Fruit fly (Drosophila melanogaster) whole organism, embryonic: ENCODE results near the gene CG42784.

ENCODE experiments used
- Aef1 ChIP-seq: fragments of 200-800 bp; sonication (Bioruptor generic); IDR thresholded peaks from 3 replicates; pipeline ENCODE4 v1.3.6; 2022; ENCODE audit warnings: missing biosample characterization, missing genetic modification characterization
- Bdp1 ChIP-seq: fragments of 200-800 bp; sonication (Bioruptor generic); optimal IDR thresholded peaks from 3 replicates; lab custom pipeline; 2016; ENCODE audit warnings: missing biosample characterization, missing genetic modification characterization
- CG10209 ChIP-seq: fragments of 200-800 bp; sonication (Bioruptor generic); optimal IDR thresholded peaks from 3 replicates; lab custom pipeline; 2017; ENCODE audit warnings: missing biosample characterization, mild to moderate bottlenecking, missing genetic modification characterization, missing genetic modification reagents
- CG11085 ChIP-seq: fragments of 200-800 bp; sonication (Bioruptor generic); IDR thresholded peaks from 2 replicates; pipeline ENCODE4 v1.3.6; 2022; ENCODE audit warnings: missing biosample characterization, missing genetic modification characterization
- CG11247 ChIP-seq: fragments of 200-800 bp; sonication (Bioruptor generic); IDR thresholded peaks from 2 replicates; pipeline ENCODE4 v1.3.6; 2022; ENCODE audit warnings: missing biosample characterization, missing genetic modification characterization
- CG11504 ChIP-seq: fragments of 200-800 bp; sonication (Bioruptor generic); optimal IDR thresholded peaks from 3 replicates; lab custom pipeline; 2019; ENCODE audit warnings: missing biosample characterization, mild to moderate bottlenecking, missing genetic modification characterization, moderate library complexity
- CG12071 ChIP-seq: fragments of 200-800 bp; sonication (Bioruptor generic); optimal IDR thresholded peaks from 3 replicates; lab custom pipeline; 2018; ENCODE audit warnings: missing biosample characterization, mild to moderate bottlenecking, missing genetic modification characterization
- CG14710 ChIP-seq: fragments of 200-800 bp; sonication (Bioruptor generic); optimal IDR thresholded peaks from 3 replicates; lab custom pipeline; 2019; ENCODE audit warnings: missing biosample characterization, mild to moderate bottlenecking, missing genetic modification characterization, moderate library complexity
- CG17359 ChIP-seq: fragments of 200-800 bp; sonication (Bioruptor generic); optimal IDR thresholded peaks from 3 replicates; lab custom pipeline; 2018; ENCODE audit warnings: missing biosample characterization, mild to moderate bottlenecking, missing genetic modification characterization, moderate library complexity
- CG17912 ChIP-seq: fragments of 200-800 bp; sonication (Bioruptor generic); optimal IDR thresholded peaks from 2 replicates; lab custom pipeline; 2018; ENCODE audit warnings: missing biosample characterization, mild to moderate bottlenecking, missing genetic modification characterization
- CG18011 ChIP-seq: fragments of 200-800 bp; sonication (Bioruptor generic); optimal IDR thresholded peaks from 2 replicates; lab custom pipeline; 2017; ENCODE audit warnings: missing biosample characterization, missing genetic modification characterization, mild to moderate bottlenecking, moderate library complexity, missing genotype
- CG1832 ChIP-seq: fragments of 200-800 bp; sonication (Bioruptor generic); optimal IDR thresholded peaks from 2 replicates; lab custom pipeline; 2017; ENCODE audit warnings: missing biosample characterization, mild to moderate bottlenecking, missing genetic modification characterization, inconsistent platforms
- CG31365 ChIP-seq: fragments of 200-800 bp; sonication (Bioruptor generic); optimal IDR thresholded peaks from 2 replicates; lab custom pipeline; 2018; ENCODE audit warnings: missing biosample characterization, mild to moderate bottlenecking, missing genetic modification characterization
- CG31388 ChIP-seq: fragments of 200-800 bp; sonication (Bioruptor generic); optimal IDR thresholded peaks from 2 replicates; lab custom pipeline; 2016; ENCODE audit warnings: missing biosample characterization, missing genetic modification characterization
- CG3407 ChIP-seq: fragments of 200-800 bp; sonication (Bioruptor generic); optimal IDR thresholded peaks from 2 replicates; lab custom pipeline; 2018; ENCODE audit warnings: missing biosample characterization, mild to moderate bottlenecking, missing genetic modification characterization
- CG5245 ChIP-seq: fragments of 200-800 bp; sonication (Bioruptor generic); optimal IDR thresholded peaks from 3 replicates; lab custom pipeline; 2016; ENCODE audit warnings: missing biosample characterization, missing genetic modification characterization
- CG6813 ChIP-seq: fragments of 200-800 bp; sonication (Bioruptor generic); optimal IDR thresholded peaks from 2 replicates; lab custom pipeline; 2017; ENCODE audit warnings: missing biosample characterization, missing genetic modification characterization, mild to moderate bottlenecking, moderate library complexity, missing genetic modification reagents
- CG7987 ChIP-seq: fragments of 200-800 bp; sonication (Bioruptor generic); optimal IDR thresholded peaks from 2 replicates; lab custom pipeline; 2018; ENCODE audit warnings: missing biosample characterization, mild to moderate bottlenecking, missing genetic modification characterization, moderate library complexity
- CG9609 ChIP-seq: fragments of 200-800 bp; sonication (Bioruptor generic); optimal IDR thresholded peaks from 3 replicates; lab custom pipeline; 2016; ENCODE audit warnings: missing biosample characterization, missing genetic modification characterization
- CG9727 ChIP-seq: fragments of 200-800 bp; sonication (Bioruptor generic); optimal IDR thresholded peaks from 3 replicates; lab custom pipeline; 2017; ENCODE audit warnings: missing biosample characterization, mild to moderate bottlenecking, missing genetic modification characterization
- CHES-1-like ChIP-seq: fragments of 200-800 bp; sonication (Bioruptor generic); optimal IDR thresholded peaks from 2 replicates; lab custom pipeline; 2016; ENCODE audit warnings: missing biosample characterization, missing genetic modification characterization
- CoRest ChIP-seq: fragments of 200-800 bp; sonication (Bioruptor generic); optimal IDR thresholded peaks from 3 replicates; lab custom pipeline; 2018; ENCODE audit warnings: missing biosample characterization, mild to moderate bottlenecking, missing genetic modification characterization, moderate library complexity
- Ets65A ChIP-seq: fragments of 200-800 bp; sonication (Bioruptor generic); peaks from one replicate; lab custom pipeline; 2016; ENCODE audit warnings: missing biosample characterization, missing genetic modification characterization
- Fer3 ChIP-seq: fragments of 200-800 bp; sonication (Bioruptor generic); optimal IDR thresholded peaks from 2 replicates; lab custom pipeline; 2018; ENCODE audit warnings: missing biosample characterization, mild to moderate bottlenecking, missing genetic modification characterization, moderate library complexity
- Hmx ChIP-seq: fragments of 200-800 bp; sonication (Bioruptor generic); optimal IDR thresholded peaks from 2 replicates; lab custom pipeline; 2016; ENCODE audit warnings: missing biosample characterization, missing genetic modification characterization
- Hr51 ChIP-seq, 2 experiments: fragments of 200-800 bp; sonication (Bioruptor generic); optimal IDR thresholded peaks; 2 replicates in 1 of 2; 3 replicates in 1 of 2; lab custom pipeline; 2016 to 2018; ENCODE audit warnings: missing biosample characterization in 2 of 2, missing genetic modification characterization in 2 of 2, mild to moderate bottlenecking in 1 of 2, moderate library complexity in 1 of 2
- Kr ChIP-seq: fragments of 200-800 bp; sonication (Bioruptor generic); optimal IDR thresholded peaks from 2 replicates; lab custom pipeline; 2017; ENCODE audit warnings: missing biosample characterization, mild to moderate bottlenecking, missing genetic modification characterization
- MBD-R2 ChIP-seq: fragments of 200-800 bp; sonication (Bioruptor generic); IDR thresholded peaks from 2 replicates; pipeline ENCODE4 v1.3.6; 2022; ENCODE audit warnings: missing biosample characterization, missing genetic modification characterization
- Nf-YB ChIP-seq: fragments of 200-800 bp; sonication (Bioruptor generic); optimal IDR thresholded peaks from 3 replicates; lab custom pipeline; 2019; ENCODE audit warnings: missing biosample characterization, mild to moderate bottlenecking, missing genetic modification characterization, moderate library complexity
- NfI ChIP-seq: fragments of 200-800 bp; sonication (Bioruptor generic); optimal IDR thresholded peaks from 3 replicates; lab custom pipeline; 2018; ENCODE audit warnings: missing biosample characterization, mild to moderate bottlenecking, missing genetic modification characterization, moderate library complexity
- Optix ChIP-seq: fragments of 200-800 bp; sonication (Bioruptor generic); IDR thresholded peaks from 3 replicates; pipeline ENCODE4 v1.3.6; 2022; ENCODE audit warnings: missing biosample characterization, missing genetic modification characterization
- Poxn ChIP-seq: fragments of 200-800 bp; sonication (Bioruptor generic); IDR thresholded peaks from 2 replicates; pipeline ENCODE4 v1.3.6; 2022; ENCODE audit warnings: missing biosample characterization, missing genetic modification characterization
- Six4 ChIP-seq: fragments of 200-800 bp; sonication (Bioruptor generic); optimal IDR thresholded peaks from 2 replicates; lab custom pipeline; 2016; ENCODE audit warnings: missing biosample characterization, missing genetic modification characterization
- ash1 ChIP-seq: fragments of 200-800 bp; sonication (Bioruptor generic); optimal IDR thresholded peaks from 2 replicates; lab custom pipeline; 2018; ENCODE audit warnings: missing biosample characterization, mild to moderate bottlenecking, missing genetic modification characterization
- bbx ChIP-seq: fragments of 200-800 bp; sonication (Bioruptor generic); IDR thresholded peaks from 2 replicates; pipeline ENCODE4 v1.3.6; 2022; ENCODE audit warnings: missing biosample characterization, missing genetic modification characterization; ENCODE audit not compliant: partially characterized antibody
- cato ChIP-seq: fragments of 200-800 bp; sonication (Bioruptor generic); optimal IDR thresholded peaks from 2 replicates; lab custom pipeline; 2016; ENCODE audit warnings: missing biosample characterization, missing genetic modification characterization, borderline replicate concordance
- chn ChIP-seq: fragments of 200-800 bp; sonication (Bioruptor generic); optimal IDR thresholded peaks from 2 replicates; lab custom pipeline; 2016; ENCODE audit warnings: missing biosample characterization, missing genetic modification characterization
- esg ChIP-seq: fragments of 200-800 bp; sonication (Bioruptor generic); conservative IDR thresholded peaks from 2 replicates; pipeline ENCODE4 v1.3.6; 2022; ENCODE audit warnings: missing biosample characterization, missing genetic modification characterization
- fd3F ChIP-seq: fragments of 200-800 bp; sonication (Bioruptor generic); optimal IDR thresholded peaks from 2 replicates; lab custom pipeline; 2018; ENCODE audit warnings: missing biosample characterization, mild to moderate bottlenecking, missing genetic modification characterization, moderate library complexity
- fd96Cb ChIP-seq: fragments of 200-800 bp; sonication (Bioruptor generic); optimal IDR thresholded peaks from 2 replicates; lab custom pipeline; 2018; ENCODE audit warnings: missing biosample characterization, mild to moderate bottlenecking, missing genetic modification characterization, moderate library complexity
- gcm2 ChIP-seq: fragments of 200-800 bp; sonication (Bioruptor generic); optimal IDR thresholded peaks from 2 replicates; lab custom pipeline; 2016; ENCODE audit warnings: missing biosample characterization, missing genetic modification characterization
- h ChIP-seq: fragments of >200 bp; optimal IDR thresholded peaks from 2 replicates; lab custom pipeline; 2017
- pros ChIP-seq: fragments of 200-800 bp; sonication (Bioruptor generic); optimal IDR thresholded peaks from 3 replicates; lab custom pipeline; 2019; ENCODE audit warnings: missing biosample characterization, mild to moderate bottlenecking, missing genetic modification characterization, moderate library complexity
- schlank ChIP-seq: fragments of 200-800 bp; sonication (Bioruptor generic); optimal IDR thresholded peaks from 2 replicates; lab custom pipeline; 2018; ENCODE audit warnings: missing biosample characterization, mild to moderate bottlenecking, missing genetic modification characterization
- scrt ChIP-seq: fragments of 200-800 bp; sonication (Bioruptor generic); optimal IDR thresholded peaks from 2 replicates; lab custom pipeline; 2018; ENCODE audit warnings: missing biosample characterization, mild to moderate bottlenecking, missing genetic modification characterization, moderate library complexity
- sr ChIP-seq: fragments of 200-800 bp; sonication (Bioruptor generic); IDR thresholded peaks from 3 replicates; pipeline ENCODE4 v1.3.6; 2022; ENCODE audit warnings: missing biosample characterization, missing genetic modification characterization
- tgo ChIP-seq: fragments of 200-800 bp; sonication (Bioruptor generic); IDR thresholded peaks from 3 replicates; pipeline ENCODE4 v1.3.6; 2022; ENCODE audit warnings: missing biosample characterization, missing genetic modification characterization
- tio ChIP-seq: fragments of 200-800 bp; sonication (Bioruptor generic); optimal IDR thresholded peaks from 2 replicates; lab custom pipeline; 2017; ENCODE audit warnings: missing biosample characterization, missing genetic modification characterization, inconsistent platforms
- toy ChIP-seq: fragments of 200-800 bp; sonication (Bioruptor generic); IDR thresholded peaks from 2 replicates; pipeline ENCODE4 v1.3.6; 2022; ENCODE audit warnings: missing biosample characterization, missing genetic modification characterization
- wek ChIP-seq: fragments of 200-800 bp; sonication (Bioruptor generic); optimal IDR thresholded peaks from 3 replicates; lab custom pipeline; 2018; ENCODE audit warnings: missing biosample characterization, mild to moderate bottlenecking, missing genetic modification characterization, moderate library complexity

Gene CG42784

DNA sequence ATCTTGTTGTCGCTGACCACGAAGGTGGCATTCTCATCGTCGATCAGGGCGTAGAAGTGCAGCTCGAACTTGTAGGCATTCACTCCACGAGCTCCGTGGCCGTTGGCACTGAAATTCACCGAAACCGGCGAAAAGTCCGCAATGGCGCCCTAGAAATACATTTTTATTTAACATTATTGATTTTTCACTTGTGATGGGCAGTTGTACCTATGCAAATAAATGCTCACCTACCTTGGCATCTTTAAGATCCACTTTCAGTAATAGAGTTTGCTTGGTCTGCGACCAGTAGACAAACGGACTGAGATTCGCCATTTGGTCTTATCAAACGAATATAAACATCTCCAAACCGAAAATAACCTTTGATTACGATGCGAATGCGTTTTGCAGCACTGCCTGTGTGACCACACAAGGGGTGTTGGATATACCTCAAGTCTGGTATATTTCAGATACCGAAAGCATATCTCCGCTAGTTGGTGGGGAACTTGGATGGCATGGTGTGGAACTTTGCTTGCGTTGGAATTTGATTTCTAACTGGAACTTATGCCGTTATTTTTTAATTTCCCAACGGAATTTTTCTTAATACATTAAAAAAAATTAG is 30.1 kb downstream of the CG42784 start, which contains the start of gene Hacd2 (continued):
- peak; percentile 65 for TF ChIP-seq CoRest
- peak; percentile 26 to 68 for TF ChIP-seq Hr51 (GFP tag; optimal IDR thresholded peaks at IDR 0.05; lab: Kevin White, UChicago)
- TF ChIP-seq CG11247 (GFP tag; lab: Robert Waterston, UW) = no peak
- no peak for TF ChIP-seq tio
- TF ChIP-seq h (lab: Kevin White, UChicago) = no peak
- no peak for TF ChIP-seq CG10209 (GFP tag; lab: Kevin White, UChicago)
- TF ChIP-seq fd96Cb = no peak
- no peak for TF ChIP-seq cato (GFP tag; lab: Kevin White, UChicago)
- peak; percentile 76 for TF ChIP-seq Ets65A
- no peak for TF ChIP-seq pros (GFP tag; lab: Kevin White, UChicago)
- TF ChIP-seq Kr (GFP tag; lab: Kevin White, UChicago) = no peak
- TF ChIP-seq schlank (tag; lab: Kevin White, UChicago) = no peak
- TF ChIP-seq CG7987 (GFP tag; lab: Kevin White, UChicago) = no peak
- peak; percentile 1 for TF ChIP-seq Bdp1 (GFP tag; lab: Kevin White, UChicago)
- no peak for TF ChIP-seq gcm2 (GFP tag; lab: Kevin White, UChicago)
- no peak for TF ChIP-seq CG11504 (tag; lab: Kevin White, UChicago)
- TF ChIP-seq Hmx = no peak
- no peak for TF ChIP-seq wek (GFP tag; lab: Kevin White, UChicago)
- no peak for TF ChIP-seq CG9727 (GFP tag; lab: Kevin White, UChicago)
- peak; percentile 94 for TF ChIP-seq MBD-R2 (GFP tag; lab: Robert Waterston, UW)
- TF ChIP-seq Nf-YB (GFP tag; lab: Kevin White, UChicago) = no peak
- TF ChIP-seq CHES-1-like (GFP tag; lab: Kevin White, UChicago) = peak; percentile 55
- no peak for TF ChIP-seq ash1
- no peak for TF ChIP-seq CG17359 (tag; lab: Kevin White, UChicago)
- TF ChIP-seq toy (GFP tag; lab: Robert Waterston, UW) = no peak
- TF ChIP-seq sr = no peak
- TF ChIP-seq Optix = no peak
- no peak for TF ChIP-seq CG14710 (tag; lab: Kevin White, UChicago)
- TF ChIP-seq Fer3 (tag; lab: Kevin White, UChicago) = no peak
- no peak for TF ChIP-seq scrt
- TF ChIP-seq CG6813 (GFP tag; lab: Kevin White, UChicago) = no peak
- TF ChIP-seq CG3407 (GFP tag; lab: Kevin White, UChicago) = no peak
- no peak for TF ChIP-seq CG1832 (GFP tag; lab: Kevin White, UChicago)
- no peak for TF ChIP-seq CG12071
- peak; percentile 27 for TF ChIP-seq chn (GFP tag; lab: Kevin White, UChicago)
- no peak for TF ChIP-seq Aef1 (GFP tag; lab: Robert Waterston, UW)
- no peak for TF ChIP-seq CG17912 (GFP tag; lab: Kevin White, UChicago)
- no peak for TF ChIP-seq CG11085 (GFP tag; lab: Robert Waterston, UW)
- TF ChIP-seq Poxn (GFP tag; lab: Robert Waterston, UW) = no peak
- peak; percentile 30; the same call in 1 of the 2 replicates for TF ChIP-seq bbx (GFP tag; lab: Robert Waterston, UW)
- TF ChIP-seq CG5245 = no peak
- no peak for TF ChIP-seq Six4
- peak; percentile 19 for TF ChIP-seq NfI (GFP tag; lab: Kevin White, UChicago)
- TF ChIP-seq CG31388 = no peak
- no peak for TF ChIP-seq CG18011
- no peak for TF ChIP-seq CG31365 (tag; lab: Kevin White, UChicago)
- no peak for TF ChIP-seq esg (GFP tag; lab: Robert Waterston, UW)
- no peak for TF ChIP-seq fd3F (GFP tag; lab: Kevin White, UChicago)
- TF ChIP-seq tgo = no peak
- TF ChIP-seq CG9609 (GFP tag; lab: Kevin White, UChicago) = peak; percentile 11
